Worm (Caenorhabditis elegans): ENCODE results near the gene Y116F11B.14.

DNA sequence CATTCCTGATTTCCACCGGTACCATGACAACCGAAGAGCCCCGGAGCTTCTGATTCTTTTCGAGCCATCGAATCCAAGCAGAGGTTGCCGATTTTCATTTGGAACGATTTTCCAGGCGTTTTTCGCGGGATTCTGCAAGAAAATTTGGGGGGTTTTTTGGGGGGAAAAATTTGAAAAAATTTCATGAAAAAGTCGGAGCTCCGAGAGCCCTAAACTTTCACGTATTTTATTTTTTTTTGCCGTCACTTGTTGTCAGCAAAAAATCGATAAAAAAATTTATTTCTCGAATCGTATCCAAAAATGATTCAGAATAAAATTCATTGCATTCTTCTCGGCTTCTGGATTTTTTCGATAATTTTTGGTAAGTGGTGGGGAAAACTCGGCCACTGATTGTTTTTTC is 16.4 kb upstream of the Y116F11B.14 start, which contains the start of gene Y116F11B.13:
- no peak for TF ChIP-seq sdz-38 (tag; optimal IDR thresholded peaks at IDR 0.05)
- no peak for TF ChIP-seq ama-1 (optimal IDR thresholded peaks at IDR 0.05)
- no peak for TF ChIP-seq ama-1 (GFP tag; optimal IDR thresholded peaks at IDR 0.05)
- no peak for TF ChIP-seq F57A8.1 (GFP tag; optimal IDR thresholded peaks at IDR 0.05)
- no peak for TF ChIP-seq nfya-2 (GFP tag; IDR thresholded peaks at IDR 0.05)

Measured in whole organism, young adult.